Worm (Caenorhabditis elegans): ENCODE data around the gene dlat-1.

- TF ChIP-seq ztf-11 (tag; optimal IDR thresholded peaks at IDR 0.05), result no peak
- TF ChIP-seq nhr-67 (tag; optimal IDR thresholded peaks at IDR 0.05), result no peak
- no peak for TF ChIP-seq unc-62 (GFP tag; optimal IDR thresholded peaks at IDR 0.05)
- TF ChIP-seq nhr-237 (tag; optimal IDR thresholded peaks at IDR 0.05), result no peak
- no peak for TF ChIP-seq pqm-1 (tag; optimal IDR thresholded peaks at IDR 0.05)
- TF ChIP-seq nhr-25 (tag; optimal IDR thresholded peaks at IDR 0.05), result no peak
- TF ChIP-seq pha-4 (tag; optimal IDR thresholded peaks at IDR 0.05), result no peak
- no peak for TF ChIP-seq nhr-28 (tag; optimal IDR thresholded peaks at IDR 0.05)
- TF ChIP-seq ama-1 (optimal IDR thresholded peaks at IDR 0.05), result no peak
- TF ChIP-seq tbx-2 (tag; optimal IDR thresholded peaks at IDR 0.05), result no peak
- no peak for TF ChIP-seq nhr-11 (tag; optimal IDR thresholded peaks at IDR 0.05)
These were observed 637 bp downstream of the dlat-1 start for ce11 chrV:14446453-14446852.
